Worm (Caenorhabditis elegans): ENCODE measurements around the gene Y15E3A.5.

Y15E3A.5 gene

ce11 chrX:15297396-15297827, 42.9 kb upstream of the Y15E3A.5 start:
- TF ChIP-seq unc-39 (tag; optimal IDR thresholded peaks at IDR 0.05) (no peak), alr-1 (tag; optimal IDR thresholded peaks at IDR 0.05) (no peak), nhr-23 (tag; optimal IDR thresholded peaks at IDR 0.05) (no peak), sma-3 (GFP tag; optimal IDR thresholded peaks at IDR 0.05) (peak; percentile 50), nhr-12 (tag; optimal IDR thresholded peaks at IDR 0.05) (no peak), nhr-25 (tag; optimal IDR thresholded peaks at IDR 0.05) (no peak), zag-1 (tag; optimal IDR thresholded peaks at IDR 0.05) (no peak), dmd-4 (tag; optimal IDR thresholded peaks at IDR 0.05) (no peak), lin-39 (tag; optimal IDR thresholded peaks at IDR 0.05) (no peak), elt-1 (tag; optimal IDR thresholded peaks at IDR 0.05) (no peak), F13H6.1 (tag; optimal IDR thresholded peaks at IDR 0.05) (peak; percentile 23), unc-62 (GFP tag; optimal IDR thresholded peaks at IDR 0.05) (no peak), ztf-1 (GFP tag; conservative IDR thresholded peaks at IDR 0.05) (no peak), lin-13 (GFP tag; optimal IDR thresholded peaks at IDR 0.05) (peak; percentile 26), fos-1 (tag; optimal IDR thresholded peaks at IDR 0.05) (peak; percentile 37), gmeb-1 (tag; optimal IDR thresholded peaks at IDR 0.05) (no peak), unc-55 (GFP tag; optimal IDR thresholded peaks at IDR 0.05) (no peak), nhr-129 (tag; optimal IDR thresholded peaks at IDR 0.05) (peak; percentile 10), aly-2 (tag; optimal IDR thresholded peaks at IDR 0.05) (no peak), C34F6.9 (tag; optimal IDR thresholded peaks at IDR 0.05) (no peak), lin-11 (tag; optimal IDR thresholded peaks at IDR 0.05) (no peak), snpc-4 (tag; optimal IDR thresholded peaks at IDR 0.05) (no peak), peb-1 (tag; optimal IDR thresholded peaks at IDR 0.05) (no peak), nhr-6 (tag; optimal IDR thresholded peaks at IDR 0.05) (no peak), mdl-1 (tag; optimal IDR thresholded peaks at IDR 0.05) (no peak), ama-1 (optimal IDR thresholded peaks at IDR 0.05) (no peak), blmp-1 (tag; optimal IDR thresholded peaks at IDR 0.05; ENCODE audit: insufficient read depth) (no peak), crh-2 (tag; optimal IDR thresholded peaks at IDR 0.05) (peak; percentile 18), Y55F3AM.14 (GFP tag; optimal IDR thresholded peaks at IDR 0.05) (peak; percentile 50), ztf-11 (tag; optimal IDR thresholded peaks at IDR 0.05) (no peak), sem-4 (tag; optimal IDR thresholded peaks at IDR 0.05) (no peak), nhr-21 (tag; optimal IDR thresholded peaks at IDR 0.05) (peak; percentile 40), mab-5 (tag; optimal IDR thresholded peaks at IDR 0.05) (no peak), egl-27 (tag; optimal IDR thresholded peaks at IDR 0.05) (no peak), sma-9 (GFP tag; optimal IDR thresholded peaks at IDR 0.05) (peak; percentile 46), sma-9 (tag; optimal IDR thresholded peaks at IDR 0.05) (no peak), lsy-2 (tag; optimal IDR thresholded peaks at IDR 0.05) (peak in 1 of 2 experiments; percentile 16)

DNA sequence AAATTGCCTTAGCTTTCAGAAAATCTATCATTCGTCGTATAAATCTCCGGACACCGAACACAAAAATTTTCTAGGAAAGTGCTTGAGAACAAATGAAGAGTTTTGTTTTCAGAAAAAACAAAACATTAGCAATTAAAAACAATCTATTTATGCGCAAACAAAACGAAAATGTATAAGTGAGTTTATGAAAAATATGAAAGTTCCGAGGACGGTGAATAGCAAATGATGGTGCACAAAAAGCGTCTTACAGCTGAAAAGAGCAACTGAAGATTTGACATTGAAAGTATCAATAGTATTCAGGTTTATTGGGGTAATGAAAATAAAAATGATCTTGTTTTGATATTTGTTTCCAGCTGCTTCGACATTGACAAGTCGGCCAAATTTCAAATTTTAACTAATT, 40.4 kb upstream of the Y15E3A.5 start:
- TF ChIP-seq nhr-25 (tag; optimal IDR thresholded peaks at IDR 0.05) (no peak), egl-27 (tag; optimal IDR thresholded peaks at IDR 0.05) (no peak), snpc-4 (tag; optimal IDR thresholded peaks at IDR 0.05) (no peak), lsy-2 (tag; optimal IDR thresholded peaks at IDR 0.05) (no peak), mab-5 (tag; optimal IDR thresholded peaks at IDR 0.05) (no peak), blmp-1 (tag; optimal IDR thresholded peaks at IDR 0.05; ENCODE audit: insufficient read depth) (no peak), lin-13 (GFP tag; optimal IDR thresholded peaks at IDR 0.05) (no peak), nhr-11 (tag; optimal IDR thresholded peaks at IDR 0.05) (no peak), fos-1 (tag; optimal IDR thresholded peaks at IDR 0.05) (no peak), nhr-237 (tag; optimal IDR thresholded peaks at IDR 0.05) (no peak)

DNA sequence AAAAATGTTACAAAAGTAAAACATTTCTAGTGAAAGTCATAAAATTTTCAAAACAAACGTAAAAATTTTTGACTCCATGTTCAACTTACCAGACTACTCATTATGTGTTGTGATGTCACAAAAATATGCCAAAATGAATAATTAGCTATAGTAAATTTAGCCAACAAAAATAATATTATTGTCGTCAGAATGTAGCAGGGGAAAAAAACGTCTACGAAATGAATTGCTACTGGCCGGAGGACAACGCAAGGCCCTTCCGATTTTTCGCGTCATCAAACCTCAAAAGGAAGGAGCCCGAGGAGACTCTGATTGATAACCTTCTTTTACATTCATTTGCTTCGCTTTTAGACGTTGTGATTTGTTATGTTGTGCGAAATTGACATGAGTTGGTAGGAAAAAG, 37.5 kb upstream of the Y15E3A.5 start, which contains the start of gene ser-2:
Gene ser-2, minus strand, starts transcription at position 101 of the 400 bp plus-strand sequence.
- TF ChIP-seq snpc-4 (tag; optimal IDR thresholded peaks at IDR 0.05) (no peak), aly-2 (tag; optimal IDR thresholded peaks at IDR 0.05) (no peak), nhr-11 (tag; optimal IDR thresholded peaks at IDR 0.05) (no peak), lin-13 (GFP tag; optimal IDR thresholded peaks at IDR 0.05) (no peak)

- peak; percentile 51 for TF ChIP-seq blmp-1 (tag; optimal IDR thresholded peaks at IDR 0.05; ENCODE audit: insufficient read depth)
- no peak for TF ChIP-seq unc-62 (GFP tag; optimal IDR thresholded peaks at IDR 0.05)
These were observed 32.7 kb upstream of the Y15E3A.5 start for ce11 chrX:15307677-15308076.
